Fruit fly (Drosophila melanogaster) S2 (cell line): ENCODE results near the gene sa.

Experiments
- CG8478 ChIP-seq: fragments of >200 bp; optimal IDR thresholded peaks from 2 replicates; lab custom pipeline; 2018
- CTCF ChIP-seq, 2 experiments: fragments of >200 bp; optimal IDR thresholded peaks; 2 replicates each; lab custom pipeline; 2018

DNA sequence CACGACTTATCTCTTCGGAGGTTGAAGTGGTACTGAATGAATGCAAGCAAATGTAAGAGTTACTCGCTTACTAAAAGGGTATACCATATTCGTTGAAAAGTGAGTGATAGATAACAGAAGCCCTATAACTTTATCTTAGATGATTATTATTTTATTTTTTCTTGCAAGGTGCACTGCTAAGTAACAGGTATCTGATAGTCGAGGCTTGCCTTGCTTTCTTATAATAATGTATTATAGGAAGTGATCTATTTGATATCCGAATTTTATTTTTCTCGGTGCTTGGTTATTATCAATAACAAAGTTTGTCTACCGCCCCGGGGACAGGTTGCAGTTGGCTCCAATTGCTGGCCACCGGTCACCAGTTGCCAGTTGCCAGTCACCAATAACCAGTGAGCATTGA, 35.3 kb downstream of the sa start:
- TF ChIP-seq CG8478 (no peak), CTCF (optimal IDR thresholded peaks at IDR 0.05; lab: Kevin White, UChicago) (no peak)
